Worm (Caenorhabditis elegans) whole organism, early embryonic: ENCODE measurements around the gene F54C9.14.

Experiments used
- B0310.2 ChIP-seq: sonication (generic microtip); optimal IDR thresholded peaks from 2 replicates; lab custom pipeline; 2016; ENCODE audit warnings: mild to moderate bottlenecking, missing genetic modification characterization, missing compliant biosample characterization
- F13C5.2 ChIP-seq: sonication (generic microtip); optimal IDR thresholded peaks from 2 replicates; lab custom pipeline; 2017; ENCODE audit warnings: mild to moderate bottlenecking, missing genetic modification characterization, inconsistent platforms, missing compliant biosample characterization
- aly-1 ChIP-seq: sonication (generic microtip); optimal IDR thresholded peaks from 2 replicates; lab custom pipeline; 2016; ENCODE audit warnings: missing genetic modification characterization, missing compliant biosample characterization
- ama-1 ChIP-seq: fragments of 150-350 bp; optimal IDR thresholded peaks from 2 replicates; lab custom pipeline; 2014
- ceh-13 ChIP-seq: fragments of 200-800 bp; sonication (Bioruptor generic); optimal IDR thresholded peaks from 2 replicates; lab custom pipeline; 2018; ENCODE audit warnings: mild to moderate bottlenecking, missing genetic modification characterization, missing compliant biosample characterization
- ceh-36 ChIP-seq: sonication (generic microtip); optimal IDR thresholded peaks from 2 replicates; lab custom pipeline; 2016; ENCODE audit warnings: missing genetic modification characterization, inconsistent platforms, missing compliant biosample characterization
- ets-7 ChIP-seq: sonication (generic microtip); optimal IDR thresholded peaks from 2 replicates; lab custom pipeline; 2016; ENCODE audit warnings: missing genotype, missing genetic modification characterization, missing compliant biosample characterization
- flt-1 ChIP-seq: fragments of 200-800 bp; sonication (Bioruptor generic); IDR thresholded peaks from 2 replicates; pipeline ENCODE4 v1.3.6; 2022; ENCODE audit warnings: missing genetic modification characterization, missing compliant biosample characterization
- hmbx-1 ChIP-seq: sonication (generic microtip); optimal IDR thresholded peaks from 2 replicates; lab custom pipeline; 2016; ENCODE audit warnings: mild to moderate bottlenecking, missing genetic modification characterization, missing compliant biosample characterization
- hmg-4 ChIP-seq: fragments of 200-800 bp; sonication (Bioruptor generic); optimal IDR thresholded peaks from 2 replicates; lab custom pipeline; 2018; ENCODE audit warnings: mild to moderate bottlenecking, missing genetic modification characterization, missing compliant biosample characterization
- hnd-1 ChIP-seq: sonication (generic microtip); optimal IDR thresholded peaks from 2 replicates; lab custom pipeline; 2016; ENCODE audit warnings: missing genetic modification characterization, missing compliant biosample characterization
- pes-1 ChIP-seq: fragments of 200-800 bp; sonication (Bioruptor generic); IDR thresholded peaks from 2 replicates; pipeline ENCODE4 v1.3.6; 2022; ENCODE audit warnings: missing genetic modification reagents, missing genetic modification characterization, missing compliant biosample characterization
- scrt-1 ChIP-seq: fragments of 200-800 bp; sonication (Bioruptor generic); IDR thresholded peaks from 2 replicates; pipeline ENCODE4 v1.3.6; 2022; ENCODE audit warnings: missing genetic modification characterization, missing compliant biosample characterization
- sea-1 ChIP-seq: fragments of 200-800 bp; sonication (Bioruptor generic); conservative IDR thresholded peaks from 2 replicates; pipeline ENCODE4 v1.3.6; 2022; ENCODE audit warnings: missing genetic modification characterization, missing compliant biosample characterization
- tbx-11 ChIP-seq: fragments of 200-800 bp; sonication (Bioruptor generic); IDR thresholded peaks from 2 replicates; pipeline ENCODE4 v1.3.6; 2022; ENCODE audit warnings: missing genetic modification characterization, missing compliant biosample characterization
- tbx-37 ChIP-seq: fragments of 200-800 bp; sonication (Bioruptor generic); conservative IDR thresholded peaks from 2 replicates; pipeline ENCODE4 v1.3.6; 2022; ENCODE audit warnings: missing genetic modification reagents, missing genetic modification characterization, missing compliant biosample characterization
- tra-4 ChIP-seq: sonication (generic microtip); optimal IDR thresholded peaks from 2 replicates; lab custom pipeline; 2017; ENCODE audit warnings: missing genetic modification characterization, missing compliant biosample characterization

F54C9.14 gene

ce11 chrII:8529176-8529698 is 32.9 kb upstream of the F54C9.14 start:
- TF ChIP-seq tbx-37 (no peak), aly-1 (tag; lab: Kevin White, UChicago) (no peak)

- no peak for TF ChIP-seq sea-1 (GFP tag; lab: Robert Waterston, UW)
- TF ChIP-seq hnd-1 (tag; lab: Kevin White, UChicago), result no peak
- TF ChIP-seq aly-1 (tag; lab: Kevin White, UChicago), result no peak
- no peak for TF ChIP-seq pes-1 (GFP tag; lab: Robert Waterston, UW)
- TF ChIP-seq tbx-11 (GFP tag; lab: Robert Waterston, UW), result no peak
- no peak for TF ChIP-seq ceh-13 (GFP tag; lab: Kevin White, UChicago)
- no peak for TF ChIP-seq tra-4
- no peak for TF ChIP-seq ets-7 (tag; lab: Kevin White, UChicago)
- TF ChIP-seq flt-1, result no peak
- TF ChIP-seq tbx-37, result no peak
- TF ChIP-seq B0310.2, result no peak
- TF ChIP-seq scrt-1 (GFP tag; lab: Robert Waterston, UW), result no peak
- no peak for TF ChIP-seq hmbx-1 (tag; lab: Kevin White, UChicago)
- no peak for TF ChIP-seq hmg-4 (GFP tag; lab: Kevin White, UChicago)
- TF ChIP-seq ceh-36 (tag; lab: Kevin White, UChicago), result no peak
- TF ChIP-seq F13C5.2, result no peak
- no peak for TF ChIP-seq ama-1 (lab: Kevin White, UChicago)
Observed at ce11 chrII:8531181-8531759, 30.8 kb upstream of the F54C9.14 start, which contains the start of gene gldi-7. Gene gldi-7 (minus strand): TSS chrII:8531222.

- TF ChIP-seq tra-4, result no peak
- TF ChIP-seq ets-7 (tag; lab: Kevin White, UChicago), result no peak
- TF ChIP-seq ama-1 (lab: Kevin White, UChicago), result no peak
- TF ChIP-seq ceh-36 (tag; lab: Kevin White, UChicago), result no peak
- TF ChIP-seq pes-1 (GFP tag; lab: Robert Waterston, UW), result no peak
- TF ChIP-seq ceh-13 (GFP tag; lab: Kevin White, UChicago), result no peak
- TF ChIP-seq hnd-1 (tag; lab: Kevin White, UChicago), result no peak
- no peak for TF ChIP-seq tbx-11 (GFP tag; lab: Robert Waterston, UW)
- TF ChIP-seq F13C5.2, result no peak
- no peak for TF ChIP-seq hmg-4 (GFP tag; lab: Kevin White, UChicago)
- no peak for TF ChIP-seq aly-1 (tag; lab: Kevin White, UChicago)
- TF ChIP-seq flt-1, result no peak
- TF ChIP-seq B0310.2, result no peak
- no peak for TF ChIP-seq scrt-1 (GFP tag; lab: Robert Waterston, UW)
- no peak for TF ChIP-seq hmbx-1 (tag; lab: Kevin White, UChicago)
- no peak for TF ChIP-seq sea-1 (GFP tag; lab: Robert Waterston, UW)
- no peak for TF ChIP-seq tbx-37
Observed at ce11 chrII:8532015-8532414, 30.1 kb upstream of the F54C9.14 start.

- TF ChIP-seq hmg-4 (GFP tag; lab: Kevin White, UChicago) (no peak), pes-1 (GFP tag; lab: Robert Waterston, UW) (no peak), B0310.2 (no peak), hnd-1 (tag; lab: Kevin White, UChicago) (no peak), ceh-13 (GFP tag; lab: Kevin White, UChicago) (no peak), tbx-11 (GFP tag; lab: Robert Waterston, UW) (no peak), tbx-37 (no peak), ceh-36 (tag; lab: Kevin White, UChicago) (no peak), sea-1 (GFP tag; lab: Robert Waterston, UW) (no peak), ama-1 (lab: Kevin White, UChicago) (no peak), hmbx-1 (tag; lab: Kevin White, UChicago) (no peak), tra-4 (no peak), F13C5.2 (no peak), scrt-1 (GFP tag; lab: Robert Waterston, UW) (no peak), aly-1 (tag; lab: Kevin White, UChicago) (no peak), flt-1 (no peak)
Observed at ce11 chrII:8536060-8536459, 26.0 kb upstream of the F54C9.14 start, which contains the start of gene W01C9.2. Gene W01C9.2 (plus strand): TSS chrII:8536360.

ce11 chrII:8540412-8540811 is 21.7 kb upstream of the F54C9.14 start, which contains the start of gene pqn-73:
Gene pqn-73 (plus strand): TSS chrII:8540712.
- TF ChIP-seq hmbx-1 (tag; lab: Kevin White, UChicago), result no peak
- no peak for TF ChIP-seq tbx-37
- no peak for TF ChIP-seq ets-7 (tag; lab: Kevin White, UChicago)
- TF ChIP-seq flt-1, result no peak
- TF ChIP-seq pes-1 (GFP tag; lab: Robert Waterston, UW), result no peak
- TF ChIP-seq sea-1 (GFP tag; lab: Robert Waterston, UW), result no peak
- no peak for TF ChIP-seq tra-4
- TF ChIP-seq aly-1 (tag; lab: Kevin White, UChicago), result no peak
- no peak for TF ChIP-seq tbx-11 (GFP tag; lab: Robert Waterston, UW)
- TF ChIP-seq ceh-13 (GFP tag; lab: Kevin White, UChicago), result no peak
- TF ChIP-seq ama-1 (lab: Kevin White, UChicago), result no peak
- TF ChIP-seq F13C5.2, result no peak

ce11 chrII:8545315-8545714 is 16.8 kb upstream of the F54C9.14 start, which contains the start of gene decr-1.2:
Gene decr-1.2 (plus strand): TSS chrII:8545615.
- TF ChIP-seq aly-1 (tag; lab: Kevin White, UChicago) (no peak), flt-1 (no peak), ceh-13 (GFP tag; lab: Kevin White, UChicago) (no peak), ama-1 (lab: Kevin White, UChicago) (no peak), sea-1 (GFP tag; lab: Robert Waterston, UW) (no peak), ceh-36 (tag; lab: Kevin White, UChicago) (no peak), scrt-1 (GFP tag; lab: Robert Waterston, UW) (no peak), ets-7 (tag; lab: Kevin White, UChicago) (no peak), B0310.2 (no peak), F13C5.2 (no peak), tbx-11 (GFP tag; lab: Robert Waterston, UW) (no peak), tra-4 (no peak), pes-1 (GFP tag; lab: Robert Waterston, UW) (no peak), hnd-1 (tag; lab: Kevin White, UChicago) (no peak), hmbx-1 (tag; lab: Kevin White, UChicago) (no peak)
